Worm (Caenorhabditis elegans) whole organism, L1 larva: ENCODE results near the gene tbc-7.
A peak's percentile ranks its signal among the peaks of the same experiment; 100 is the strongest.

Experiments used
- C16A3.4 ChIP-seq: fragments of 150-350 bp; optimal IDR thresholded peaks from 2 replicates; lab custom pipeline; 2014; ENCODE audit warnings: missing biosample characterization, missing genetic modification characterization
- Y116A8C.19 ChIP-seq: sonication (generic microtip); optimal IDR thresholded peaks from 2 replicates; lab custom pipeline; 2016; ENCODE audit warnings: missing compliant biosample characterization, missing genetic modification characterization, borderline replicate concordance
- aha-1 ChIP-seq: fragments of 150-350 bp; optimal IDR thresholded peaks from 2 replicates; lab custom pipeline; 2014; ENCODE audit warnings: missing biosample characterization, missing genetic modification characterization
- aly-2 ChIP-seq: fragments of 150-350 bp; optimal IDR thresholded peaks from 2 replicates; lab custom pipeline; 2014; ENCODE audit warnings: missing biosample characterization, missing genetic modification characterization
- ama-1 ChIP-seq: fragments of 150-350 bp; optimal IDR thresholded peaks from 2 replicates; lab custom pipeline; 2014
- blmp-1 ChIP-seq: fragments of 150-350 bp; optimal IDR thresholded peaks from 2 replicates; lab custom pipeline; 2014; ENCODE audit warnings: missing biosample characterization, missing genetic modification characterization
- dpl-1 ChIP-seq, 3 experiments: fragments of 150-350 bp in 2 of 3; sonication (generic microtip) in 1 of 3; optimal IDR thresholded peaks; 2 replicates each; lab custom pipeline; 2014 to 2017; ENCODE audit warnings: missing biosample characterization in 3 of 3, missing genetic modification characterization in 3 of 3, missing genetic modification reagents in 3 of 3
- dsc-1 ChIP-seq: sonication (generic microtip); optimal IDR thresholded peaks from 2 replicates; lab custom pipeline; 2016; ENCODE audit warnings: mild to moderate bottlenecking, missing genetic modification characterization, missing compliant biosample characterization
- efl-3 ChIP-seq: fragments of 200-800 bp; sonication (Bioruptor generic); optimal IDR thresholded peaks from 2 replicates; lab custom pipeline; 2018; ENCODE audit warnings: mild to moderate bottlenecking, missing genetic modification characterization, missing compliant biosample characterization
- egl-13 ChIP-seq: sonication (generic microtip); optimal IDR thresholded peaks from 2 replicates; lab custom pipeline; 2016; ENCODE audit warnings: missing genotype, missing genetic modification reagents, missing genetic modification characterization, missing compliant biosample characterization
- elt-2 ChIP-seq: sonication (generic microtip); optimal IDR thresholded peaks from 2 replicates; lab custom pipeline; 2016; ENCODE audit warnings: missing genetic modification characterization, mild to moderate bottlenecking, inconsistent platforms, missing compliant biosample characterization, missing genetic modification reagents
- elt-3 ChIP-seq, 6 experiments: fragments of 150-350 bp in 1 of 6; sonication (generic microtip); optimal IDR thresholded peaks; 2 replicates each; lab custom pipeline; 2017 to 2018; ENCODE audit warnings: missing biosample characterization in 6 of 6, missing genetic modification characterization in 6 of 6, inconsistent platforms in 1 of 6
- ets-5 ChIP-seq: fragments of 200-800 bp; sonication (Bioruptor generic); IDR thresholded peaks from 2 replicates; pipeline ENCODE4 v1.3.6; 2022; ENCODE audit warnings: missing genetic modification characterization, missing compliant biosample characterization
- fkh-4 ChIP-seq: sonication (generic microtip); optimal IDR thresholded peaks from 2 replicates; lab custom pipeline; 2016; ENCODE audit warnings: missing compliant biosample characterization, missing genetic modification characterization, borderline replicate concordance
- fkh-8 ChIP-seq: sonication (generic microtip); optimal IDR thresholded peaks from 2 replicates; lab custom pipeline; 2016; ENCODE audit warnings: mild to moderate bottlenecking, missing genetic modification characterization, missing compliant biosample characterization
- fos-1 ChIP-seq: fragments of 150-350 bp; optimal IDR thresholded peaks from 2 replicates; lab custom pipeline; 2014; ENCODE audit warnings: missing biosample characterization, missing genetic modification characterization
- grh-1 ChIP-seq: fragments of 200-800 bp; sonication (Bioruptor generic); IDR thresholded peaks from 2 replicates; pipeline ENCODE4 v1.3.6; 2022; ENCODE audit warnings: missing genetic modification reagents, missing genetic modification characterization, missing compliant biosample characterization
- hlh-4 ChIP-seq: sonication (generic microtip); optimal IDR thresholded peaks from 2 replicates; lab custom pipeline; 2016; ENCODE audit warnings: mild to moderate bottlenecking, missing genetic modification characterization, missing compliant biosample characterization
- irx-1 ChIP-seq: sonication (generic microtip); optimal IDR thresholded peaks from 2 replicates; lab custom pipeline; 2016; ENCODE audit warnings: missing genetic modification characterization, missing compliant biosample characterization
- jun-1 ChIP-seq: fragments of 150-350 bp; optimal IDR thresholded peaks from 2 replicates; lab custom pipeline; 2014; ENCODE audit warnings: missing biosample characterization, missing genetic modification reagents, missing genetic modification characterization
- lin-14 ChIP-seq: fragments of 200-800 bp; sonication (Bioruptor generic); optimal IDR thresholded peaks from 2 replicates; lab custom pipeline; 2018; ENCODE audit warnings: mild to moderate bottlenecking, missing genetic modification characterization, moderate library complexity, missing compliant biosample characterization
- lin-15B ChIP-seq: fragments of 150-350 bp; sonication (generic microtip); optimal IDR thresholded peaks from 3 replicates; lab custom pipeline; 2014; ENCODE audit warnings: missing biosample characterization, missing genetic modification characterization
- lin-35 ChIP-seq, 2 experiments: fragments of 150-350 bp; optimal IDR thresholded peaks; 2 replicates each; lab custom pipeline; 2014; ENCODE audit warnings: missing biosample characterization in 2 of 2, missing genetic modification characterization in 2 of 2, missing genetic modification reagents in 2 of 2
- lir-3 ChIP-seq: sonication (generic microtip); optimal IDR thresholded peaks from 2 replicates; lab custom pipeline; 2016; ENCODE audit warnings: mild to moderate bottlenecking, missing genetic modification characterization, moderate library complexity, missing compliant biosample characterization; ENCODE audit not compliant: poor library complexity
- lsy-2 ChIP-seq, 2 experiments: fragments of 150-350 bp; optimal IDR thresholded peaks; 2 replicates each; lab custom pipeline; 2014; ENCODE audit warnings: missing biosample characterization in 2 of 2, missing genetic modification characterization in 2 of 2
- mep-1 ChIP-seq: fragments of 150-350 bp; optimal IDR thresholded peaks from 2 replicates; lab custom pipeline; 2014; ENCODE audit warnings: missing biosample characterization, missing genetic modification characterization
- nhr-19 ChIP-seq: fragments of 200-800 bp; sonication (Bioruptor generic); conservative IDR thresholded peaks from 2 replicates; pipeline ENCODE4 v1.3.6; 2022; ENCODE audit warnings: missing genetic modification characterization, missing compliant biosample characterization
- nhr-20 ChIP-seq: sonication (generic microtip); optimal IDR thresholded peaks from 2 replicates; lab custom pipeline; 2016; ENCODE audit warnings: mild to moderate bottlenecking, missing genetic modification characterization, missing compliant biosample characterization
- nhr-237 ChIP-seq: fragments of 150-350 bp; optimal IDR thresholded peaks from 2 replicates; lab custom pipeline; 2014; ENCODE audit warnings: missing biosample characterization, missing genetic modification characterization
- nhr-47 ChIP-seq: sonication (generic microtip); optimal IDR thresholded peaks from 2 replicates; lab custom pipeline; 2016; ENCODE audit warnings: mild to moderate bottlenecking, missing genetic modification characterization, moderate library complexity, missing compliant biosample characterization
- nhr-71 ChIP-seq: sonication (generic microtip); optimal IDR thresholded peaks from 2 replicates; lab custom pipeline; 2016; ENCODE audit warnings: mild to moderate bottlenecking, missing genetic modification characterization, moderate library complexity, missing compliant biosample characterization
- nhr-84 ChIP-seq: sonication (generic microtip); optimal IDR thresholded peaks from 2 replicates; lab custom pipeline; 2017; ENCODE audit warnings: missing biosample characterization, missing genetic modification characterization
- nhr-90 ChIP-seq: sonication (generic microtip); optimal IDR thresholded peaks from 2 replicates; lab custom pipeline; 2016; ENCODE audit warnings: mild to moderate bottlenecking, missing genetic modification characterization, missing compliant biosample characterization; ENCODE audit not compliant: poor library complexity
- rnt-1 ChIP-seq: sonication (generic microtip); optimal IDR thresholded peaks from 2 replicates; lab custom pipeline; 2016; ENCODE audit warnings: mild to moderate bottlenecking, missing genetic modification characterization, moderate library complexity, missing compliant biosample characterization
- snu-23 ChIP-seq: sonication (generic microtip); optimal IDR thresholded peaks from 2 replicates; lab custom pipeline; 2016; ENCODE audit warnings: missing genetic modification characterization, missing compliant biosample characterization
- sox-4 ChIP-seq: sonication (generic microtip); optimal IDR thresholded peaks from 2 replicates; lab custom pipeline; 2016; ENCODE audit warnings: missing genetic modification characterization, missing compliant biosample characterization
- tbx-2 ChIP-seq: sonication (generic microtip); optimal IDR thresholded peaks from 2 replicates; lab custom pipeline; 2016; ENCODE audit warnings: missing genetic modification characterization, missing compliant biosample characterization
- tlp-1 ChIP-seq: fragments of 150-350 bp; optimal IDR thresholded peaks from 2 replicates; lab custom pipeline; 2014; ENCODE audit warnings: missing biosample characterization, missing genetic modification characterization
- unc-30 ChIP-seq: sonication (generic microtip); optimal IDR thresholded peaks from 2 replicates; lab custom pipeline; 2017; ENCODE audit warnings: missing biosample characterization, missing genetic modification characterization
- unc-86 ChIP-seq: sonication (generic microtip); optimal IDR thresholded peaks from 2 replicates; lab custom pipeline; 2016; ENCODE audit warnings: missing genetic modification characterization, missing compliant biosample characterization
- unc-98 ChIP-seq: fragments of 200-800 bp; sonication (Bioruptor generic); IDR thresholded peaks from 2 replicates; pipeline ENCODE4 v1.3.6; 2022; ENCODE audit warnings: missing genetic modification characterization, missing compliant biosample characterization
- vab-15 ChIP-seq: sonication (generic microtip); optimal IDR thresholded peaks from 2 replicates; lab custom pipeline; 2017; ENCODE audit warnings: missing genotype, mild to moderate bottlenecking, missing genetic modification characterization, missing compliant biosample characterization
- xbp-1 ChIP-seq: sonication (generic microtip); optimal IDR thresholded peaks from 2 replicates; lab custom pipeline; 2016; ENCODE audit warnings: missing genetic modification characterization, missing compliant biosample characterization
- zag-1 ChIP-seq: fragments of 150-350 bp; optimal IDR thresholded peaks from 2 replicates; lab custom pipeline; 2014; ENCODE audit warnings: missing biosample characterization, missing genetic modification characterization
- ztf-11 ChIP-seq, 2 experiments: sonication (generic microtip); optimal IDR thresholded peaks; 2 replicates each; lab custom pipeline; 2016 to 2017; ENCODE audit warnings: missing genetic modification characterization in 2 of 2, missing biosample characterization in 1 of 2, missing compliant biosample characterization in 1 of 2
- ztf-4 ChIP-seq: fragments of 150-350 bp; optimal IDR thresholded peaks from 2 replicates; lab custom pipeline; 2014; ENCODE audit warnings: missing biosample characterization, missing genetic modification characterization

The tbc-7 gene

DNA sequence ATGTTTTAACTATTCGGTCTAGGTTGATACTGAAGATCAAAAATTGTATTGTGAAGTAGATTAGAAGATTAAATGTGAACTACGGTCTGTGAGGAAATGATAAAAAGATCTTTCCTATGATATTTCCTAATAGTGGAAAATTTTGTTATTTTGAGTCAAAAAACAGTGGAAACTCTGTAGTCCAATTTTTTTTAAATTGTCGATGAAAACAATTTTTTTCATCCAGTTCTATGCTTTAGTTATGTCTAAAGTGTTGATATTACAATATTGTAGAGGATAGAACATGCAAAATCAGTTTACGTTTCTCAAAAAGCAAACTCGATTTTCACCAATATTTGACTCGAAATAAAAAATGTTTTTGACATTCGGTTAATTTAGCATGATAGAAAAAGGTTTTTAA is 14.4 kb upstream of the tbc-7 start:
- TF ChIP-seq nhr-84 (tag; lab: Kevin White, UChicago): no peak
- no peak for TF ChIP-seq mep-1 (tag; lab: Kevin White, UChicago)
- TF ChIP-seq sox-4 (tag; lab: Kevin White, UChicago): no peak
- TF ChIP-seq nhr-90 (tag; lab: Kevin White, UChicago): no peak
- no peak for TF ChIP-seq aly-2
- no peak for TF ChIP-seq elt-3 (tag; optimal IDR thresholded peaks at IDR 0.05; lab: Kevin White, UChicago)
- no peak for TF ChIP-seq nhr-19 (GFP tag; lab: Robert Waterston, UW)
- no peak for TF ChIP-seq ets-5 (GFP tag; lab: Robert Waterston, UW)
- TF ChIP-seq unc-98: no peak
- no peak for TF ChIP-seq irx-1 (tag; lab: Kevin White, UChicago)
- TF ChIP-seq lin-15B (tag; lab: Kevin White, UChicago): no peak
- TF ChIP-seq fkh-8 (tag; lab: Kevin White, UChicago): no peak
- TF ChIP-seq nhr-237 (tag; lab: Kevin White, UChicago): no peak
- TF ChIP-seq nhr-20 (tag; lab: Kevin White, UChicago): no peak
- no peak for TF ChIP-seq unc-30
- TF ChIP-seq vab-15 (tag; lab: Kevin White, UChicago): no peak
- TF ChIP-seq fkh-4 (tag; lab: Kevin White, UChicago): no peak
- TF ChIP-seq jun-1: no peak

DNA sequence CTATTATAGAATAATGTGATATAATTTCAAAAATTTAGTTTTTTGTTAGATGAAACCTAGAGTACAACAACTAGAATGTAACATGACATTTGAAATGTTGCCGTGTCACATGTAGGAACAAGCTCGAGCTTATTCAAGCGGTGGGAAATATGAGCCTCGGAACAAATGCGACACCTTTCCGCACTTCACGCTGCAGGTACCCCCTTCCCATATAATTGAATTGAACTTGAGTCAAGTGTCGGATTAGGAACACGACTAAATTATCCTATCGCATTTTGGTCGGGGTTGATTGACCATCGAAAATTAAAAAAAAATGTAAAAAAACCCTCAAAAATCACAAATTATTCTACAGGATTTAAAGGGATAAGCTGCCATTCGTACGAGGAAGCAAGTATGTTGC is 13.9 kb upstream of the tbc-7 start:
- TF ChIP-seq ama-1 (lab: Kevin White, UChicago) (peak; percentile 37), aha-1 (tag; lab: Kevin White, UChicago) (no peak)
- TF ChIP-seq, all 84 proteins: peak for 1

DNA sequence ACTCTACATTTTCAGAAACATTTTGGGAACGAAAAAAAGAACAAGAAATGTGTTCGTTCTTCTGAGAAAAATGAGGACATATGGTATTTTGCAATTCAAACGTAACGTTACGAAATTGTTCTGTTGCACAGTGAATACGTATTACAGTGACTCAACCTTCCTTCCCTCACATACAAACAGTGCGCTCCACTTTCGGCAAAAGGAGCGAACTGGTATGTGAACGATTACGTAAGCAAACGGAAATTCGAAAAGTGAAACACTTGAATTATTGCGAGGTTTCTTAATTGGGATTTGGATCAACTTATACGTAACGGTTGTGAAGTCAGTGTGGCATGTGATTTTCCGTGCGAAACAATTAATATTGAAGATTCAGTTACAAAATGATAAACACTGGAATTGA is 13.3 kb upstream of the tbc-7 start:
- TF ChIP-seq blmp-1 (tag; lab: Kevin White, UChicago) (peak; percentile 64), tlp-1 (tag; lab: Kevin White, UChicago) (no peak), dsc-1 (tag; lab: Kevin White, UChicago) (peak; percentile 32)
- TF ChIP-seq, all 84 proteins: peak for 2

DNA sequence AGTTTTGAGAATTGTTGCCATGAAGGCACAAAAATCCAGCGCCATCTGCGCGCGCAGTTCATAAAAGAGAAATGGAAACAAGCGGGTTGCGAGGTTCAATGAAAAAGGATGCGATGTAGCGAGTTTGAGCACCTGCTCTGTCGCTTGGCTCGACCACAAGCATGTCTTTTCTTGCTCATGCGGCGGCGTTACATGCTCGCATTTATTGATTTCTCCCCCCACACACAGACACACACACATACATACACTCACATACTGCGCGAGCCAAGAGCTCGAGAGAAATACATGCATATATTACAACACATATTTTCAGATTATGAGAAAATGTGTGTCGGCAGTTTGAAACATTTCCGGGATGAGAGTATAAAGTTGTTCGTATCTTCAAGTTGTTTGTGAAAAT is 12.3 kb upstream of the tbc-7 start:
- TF ChIP-seq dsc-1 (tag; lab: Kevin White, UChicago): peak; percentile 36
- 0 out of 2 replicates have a peak, but pooled peaks have one; percentile 11 for TF ChIP-seq nhr-19 (GFP tag; lab: Robert Waterston, UW)
- no peak for TF ChIP-seq rnt-1 (tag; lab: Kevin White, UChicago)
- peak in 1 of 2 experiments; percentile 9 for TF ChIP-seq lin-35 (GFP tag; optimal IDR thresholded peaks at IDR 0.05; lab: Kevin White, UChicago)
- no peak for TF ChIP-seq fos-1 (tag; lab: Kevin White, UChicago)
- no peak for TF ChIP-seq tlp-1 (tag; lab: Kevin White, UChicago)
- TF ChIP-seq lin-15B (tag; lab: Kevin White, UChicago): no peak
- no peak for TF ChIP-seq fkh-4 (tag; lab: Kevin White, UChicago)
- peak; percentile 33 for TF ChIP-seq nhr-71 (tag; lab: Kevin White, UChicago)
- peak; percentile 11 for TF ChIP-seq mep-1 (tag; lab: Kevin White, UChicago)
- TF ChIP-seq Y116A8C.19: no peak
- peak; percentile 64 for TF ChIP-seq unc-86 (tag; lab: Kevin White, UChicago)
- TF ChIP-seq lsy-2 (tag; optimal IDR thresholded peaks at IDR 0.05; lab: Kevin White, UChicago): peak in 1 of 2 experiments; percentile 15
- no peak for TF ChIP-seq lir-3 (tag; lab: Kevin White, UChicago)
- no peak for TF ChIP-seq elt-2
- no peak for TF ChIP-seq ztf-4 (tag; lab: Kevin White, UChicago)
- TF ChIP-seq egl-13 (tag; lab: Kevin White, UChicago): peak; percentile 63
- no peak for TF ChIP-seq C16A3.4
- no peak for TF ChIP-seq ztf-11 (tag; optimal IDR thresholded peaks at IDR 0.05; lab: Kevin White, UChicago)
- TF ChIP-seq xbp-1 (tag; lab: Kevin White, UChicago): peak; percentile 10
- no peak for TF ChIP-seq jun-1
- peak; percentile 33 for TF ChIP-seq irx-1 (tag; lab: Kevin White, UChicago)
- no peak for TF ChIP-seq hlh-4
- TF ChIP-seq zag-1 (tag; lab: Kevin White, UChicago): no peak
- TF ChIP-seq lin-14 (GFP tag; lab: Kevin White, UChicago): peak; percentile 73
- peak; percentile 12 for TF ChIP-seq tbx-2 (tag; lab: Kevin White, UChicago)
- TF ChIP-seq dpl-1 (GFP tag; optimal IDR thresholded peaks at IDR 0.05; lab: Kevin White, UChicago): no peak
- TF ChIP-seq nhr-47 (tag; lab: Kevin White, UChicago): peak; percentile 38
- no peak for TF ChIP-seq efl-3 (GFP tag; lab: Kevin White, UChicago)
- peak; percentile 76 for TF ChIP-seq fkh-8 (tag; lab: Kevin White, UChicago)
- TF ChIP-seq vab-15 (tag; lab: Kevin White, UChicago): no peak
- peak; percentile 39 for TF ChIP-seq snu-23 (GFP tag; lab: Kevin White, UChicago)
- no peak for TF ChIP-seq grh-1 (GFP tag; lab: Robert Waterston, UW)
